Worm (Caenorhabditis elegans): ENCODE data around the gene ins-10.

ins-10 gene

DNA sequence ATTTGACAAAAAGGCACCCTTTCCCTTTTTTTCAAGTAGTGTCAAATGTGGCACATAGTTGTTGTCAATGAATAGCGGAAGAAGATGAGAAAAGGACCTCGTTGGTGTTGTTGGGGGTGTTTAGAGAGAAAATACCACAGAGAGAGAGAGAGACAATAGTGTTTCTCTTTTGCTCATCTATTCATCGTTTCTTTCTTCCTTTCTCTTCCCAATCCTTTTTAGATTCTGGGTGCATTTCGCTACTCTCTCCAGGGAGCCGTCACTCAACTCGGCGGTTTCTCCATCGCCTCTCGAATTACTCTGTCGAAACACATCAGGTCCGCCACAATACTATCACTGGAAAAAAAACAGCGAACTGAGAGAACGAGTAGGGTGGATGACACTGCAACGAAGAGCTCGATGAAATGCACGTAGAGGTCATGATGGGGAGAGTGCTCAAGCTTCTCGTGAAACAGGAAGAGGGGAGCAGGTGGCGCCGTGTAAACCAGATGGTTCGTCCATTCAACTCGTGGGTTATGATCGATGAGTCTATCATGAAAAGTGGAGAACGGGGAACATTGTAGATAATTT, 30.1 kb upstream of the ins-10 start:
- TF ChIP-seq egl-27 (tag; optimal IDR thresholded peaks at IDR 0.05) (no peak), unc-130 (GFP tag; optimal IDR thresholded peaks at IDR 0.05) (no peak), ctbp-1 (GFP tag; IDR thresholded peaks at IDR 0.05) (no peak), rbr-2 (tag; optimal IDR thresholded peaks at IDR 0.05) (peak; percentile 18), hlh-11 (tag; optimal IDR thresholded peaks at IDR 0.05) (peak; percentile 40), unc-62 (GFP tag; optimal IDR thresholded peaks at IDR 0.05 in 1 of 2) (peak in 1 of 2 experiments; percentile 72), unc-62 (tag; optimal IDR thresholded peaks at IDR 0.05) (no peak), Y5F2A.4 (GFP tag; optimal IDR thresholded peaks at IDR 0.05) (no peak), zip-11 (GFP tag; IDR thresholded peaks at IDR 0.05) (no peak), attf-4 (tag; optimal IDR thresholded peaks at IDR 0.05) (no peak), zip-2 (tag; optimal IDR thresholded peaks at IDR 0.05) (no peak), daf-12 (tag; optimal IDR thresholded peaks at IDR 0.05) (no peak), nhr-77 (tag; optimal IDR thresholded peaks at IDR 0.05) (no peak), nhr-111 (GFP tag; optimal IDR thresholded peaks at IDR 0.05) (no peak), madf-5 (GFP tag; IDR thresholded peaks at IDR 0.05) (no peak), daf-8 (GFP tag; IDR thresholded peaks at IDR 0.05) (no peak), pqm-1 (tag; optimal IDR thresholded peaks at IDR 0.05) (no peak), F44E2.7 (GFP tag; IDR thresholded peaks at IDR 0.05) (no peak), sdz-12 (GFP tag; optimal IDR thresholded peaks at IDR 0.05) (no peak), daf-16 (GFP tag; optimal IDR thresholded peaks at IDR 0.05) (peak in 1 of 2 experiments; percentile 41), daf-16 (tag; optimal IDR thresholded peaks at IDR 0.05) (no peak), hif-1 (tag; optimal IDR thresholded peaks at IDR 0.05) (peak in 1 of 2 experiments; percentile 89), mdl-1 (tag; optimal IDR thresholded peaks at IDR 0.05) (no peak), hmg-1.1 (GFP tag; IDR thresholded peaks at IDR 0.05) (no peak), Y48G9A.11 (GFP tag; IDR thresholded peaks at IDR 0.05) (no peak), nhr-25 (tag; optimal IDR thresholded peaks at IDR 0.05; ENCODE audit: borderline replicate concordance, insufficient read depth) (no peak), gei-8 (GFP tag; optimal IDR thresholded peaks at IDR 0.05) (no peak), zag-1 (tag; optimal IDR thresholded peaks at IDR 0.05) (no peak), dve-1 (tag; optimal IDR thresholded peaks at IDR 0.05; ENCODE audit: insufficient read depth) (no peak), vab-7 (GFP tag; IDR thresholded peaks at IDR 0.05) (no peak), Y105C5A.15 (GFP tag; IDR thresholded peaks at IDR 0.05) (no peak), nhr-76 (tag; optimal IDR thresholded peaks at IDR 0.05) (no peak), lsy-2 (tag; optimal IDR thresholded peaks at IDR 0.05) (peak in 1 of 2 experiments; percentile 2), spr-3 (GFP tag; optimal IDR thresholded peaks at IDR 0.05) (no peak), Y75B8A.6 (GFP tag; IDR thresholded peaks at IDR 0.05) (no peak), aly-2 (tag; optimal IDR thresholded peaks at IDR 0.05) (no peak), dmd-8 (GFP tag; IDR thresholded peaks at IDR 0.05) (no peak), R02D3.7 (tag; optimal IDR thresholded peaks at IDR 0.05) (no peak), nhr-28 (tag; optimal IDR thresholded peaks at IDR 0.05) (no peak), lir-3 (tag; optimal IDR thresholded peaks at IDR 0.05) (no peak), mxl-2 (GFP tag; conservative IDR thresholded peaks at IDR 0.05) (no peak), lin-29 (GFP tag; IDR thresholded peaks at IDR 0.05) (no peak), dmd-9 (GFP tag; IDR thresholded peaks at IDR 0.05) (no peak), set-16 (GFP tag; IDR thresholded peaks at IDR 0.05) (no peak), nhr-6 (tag; optimal IDR thresholded peaks at IDR 0.05) (no peak), ama-1 (optimal IDR thresholded peaks at IDR 0.05) (no peak), mep-1 (tag; optimal IDR thresholded peaks at IDR 0.05) (peak; percentile 51), aha-1 (tag) (peak; percentile 49), php-3 (GFP tag; IDR thresholded peaks at IDR 0.05) (no peak), fkh-10 (GFP tag; optimal IDR thresholded peaks at IDR 0.05) (no peak), unc-39 (tag; optimal IDR thresholded peaks at IDR 0.05) (no peak), daf-19 (GFP tag; conservative IDR thresholded peaks at IDR 0.05) (no peak), duxl-1 (tag; optimal IDR thresholded peaks at IDR 0.05; ENCODE audit: poor library complexity) (no peak)

Measured in whole organism, L4 larva.